Worm (Caenorhabditis elegans) whole organism, L4 larva: ENCODE measurements around the gene F58A4.6.

Experiments used
- F10B5.3 ChIP-seq: sonication (generic microtip); optimal IDR thresholded peaks from 2 replicates; lab custom pipeline; 2016; ENCODE audit warnings: mild to moderate bottlenecking, missing genetic modification characterization, missing compliant biosample characterization
- F26F4.8 ChIP-seq: fragments of 200-800 bp; sonication (Bioruptor generic); conservative IDR thresholded peaks from 2 replicates; pipeline ENCODE4 v1.3.6; 2022; ENCODE audit warnings: missing genetic modification characterization, missing compliant biosample characterization
- F37D6.2 ChIP-seq: sonication (generic microtip); optimal IDR thresholded peaks from 2 replicates; lab custom pipeline; 2016; ENCODE audit warnings: mild to moderate bottlenecking, missing genetic modification characterization, missing compliant biosample characterization
- F44E2.7 ChIP-seq: fragments of 200-800 bp; sonication (Bioruptor generic); IDR thresholded peaks from 2 replicates; pipeline ENCODE4 v2.1.2; 2022; ENCODE audit warnings: missing genetic modification characterization, missing compliant biosample characterization
- Y105C5A.15 ChIP-seq: fragments of 200-800 bp; sonication (Bioruptor generic); IDR thresholded peaks from 2 replicates; pipeline ENCODE4 v1.3.6; 2022; ENCODE audit warnings: missing genetic modification characterization, missing compliant biosample characterization
- Y5F2A.4 ChIP-seq: fragments of 200-800 bp; sonication (Bioruptor generic); optimal IDR thresholded peaks from 2 replicates; lab custom pipeline; 2018; ENCODE audit warnings: mild to moderate bottlenecking, missing genetic modification characterization, missing compliant biosample characterization
- Y75B8A.6 ChIP-seq: fragments of 200-800 bp; sonication (Bioruptor generic); IDR thresholded peaks from 2 replicates; pipeline ENCODE4 v1.3.6; 2022; ENCODE audit warnings: missing genetic modification reagents, missing genetic modification characterization, missing compliant biosample characterization
- aha-1 ChIP-seq: fragments of 150-350 bp; peaks from one replicate; lab custom pipeline; 2014; ENCODE audit warnings: missing biosample characterization, missing genetic modification characterization
- ceh-44 ChIP-seq: fragments of 200-800 bp; sonication (Bioruptor generic); IDR thresholded peaks from 2 replicates; pipeline ENCODE4 v1.3.6; 2022; ENCODE audit warnings: missing genetic modification reagents, missing genetic modification characterization, missing compliant biosample characterization
- ceh-82 ChIP-seq: sonication (generic microtip); optimal IDR thresholded peaks from 2 replicates; lab custom pipeline; 2017; ENCODE audit warnings: missing biosample characterization, missing genetic modification characterization
- ces-1 ChIP-seq: fragments of 150-350 bp; sonication (generic microtip); optimal IDR thresholded peaks from 4 replicates; lab custom pipeline; 2014; ENCODE audit warnings: missing biosample characterization, missing genetic modification reagents, missing genetic modification characterization
- cey-2 ChIP-seq: sonication (generic microtip); optimal IDR thresholded peaks from 3 replicates; lab custom pipeline; 2017; ENCODE audit warnings: missing genetic modification characterization, mild to moderate bottlenecking, missing compliant biosample characterization, antibody characterized with exemption, borderline replicate concordance; ENCODE audit not compliant: insufficient read depth
- ctbp-1 ChIP-seq: fragments of 200-800 bp; sonication (Bioruptor generic); IDR thresholded peaks from 2 replicates; pipeline ENCODE4 v1.3.6; 2022; ENCODE audit warnings: missing genetic modification reagents, missing genetic modification characterization, missing compliant biosample characterization
- daf-12 ChIP-seq: fragments of 150-350 bp; optimal IDR thresholded peaks from 2 replicates; lab custom pipeline; 2014; ENCODE audit warnings: missing biosample characterization, missing genetic modification reagents, missing genetic modification characterization
- daf-16 ChIP-seq, 3 experiments: sonication (generic microtip); optimal IDR thresholded peaks; 2 replicates each; lab custom pipeline; 2016 to 2017; ENCODE audit warnings: missing genetic modification characterization in 3 of 3, missing genetic modification reagents in 3 of 3, mild to moderate bottlenecking in 2 of 3, missing compliant biosample characterization in 2 of 3, missing biosample characterization in 1 of 3, moderate library complexity in 1 of 3
- dmd-6 ChIP-seq: fragments of 200-800 bp; sonication (Bioruptor generic); IDR thresholded peaks from 2 replicates; pipeline ENCODE4 v1.3.6; 2022; ENCODE audit warnings: missing genetic modification reagents, missing genetic modification characterization, missing compliant biosample characterization
- dmd-9 ChIP-seq: fragments of 200-800 bp; sonication (Bioruptor generic); IDR thresholded peaks from 2 replicates; pipeline ENCODE4 v1.3.6; 2022; ENCODE audit warnings: missing genetic modification reagents, missing genetic modification characterization, missing compliant biosample characterization
- dve-1 ChIP-seq: sonication (generic microtip); optimal IDR thresholded peaks from 2 replicates; lab custom pipeline; 2017; ENCODE audit warnings: antibody characterized with exemption, mild to moderate bottlenecking, missing genetic modification characterization, missing compliant biosample characterization; ENCODE audit not compliant: insufficient read depth
- egl-27 ChIP-seq: sonication (generic microtip); optimal IDR thresholded peaks from 3 replicates; lab custom pipeline; 2017; ENCODE audit warnings: missing biosample characterization, missing genetic modification reagents, missing genetic modification characterization
- egl-43 ChIP-seq: fragments of 200-800 bp; sonication (Bioruptor generic); IDR thresholded peaks from 2 replicates; pipeline ENCODE4 v1.3.6; 2022; ENCODE audit warnings: missing genetic modification reagents, missing genetic modification characterization, missing compliant biosample characterization
- hlh-11 ChIP-seq: fragments of 200-800 bp; sonication (Bioruptor generic); optimal IDR thresholded peaks from 2 replicates; lab custom pipeline; 2018; ENCODE audit warnings: mild to moderate bottlenecking, missing genetic modification characterization, missing compliant biosample characterization
- jun-1 ChIP-seq: fragments of 150-350 bp; optimal IDR thresholded peaks from 2 replicates; lab custom pipeline; 2014; ENCODE audit warnings: missing biosample characterization, missing genetic modification reagents, missing genetic modification characterization
- lin-15B ChIP-seq: fragments of 150-350 bp; sonication (generic microtip); optimal IDR thresholded peaks from 3 replicates; lab custom pipeline; 2014; ENCODE audit warnings: missing biosample characterization, missing genetic modification characterization
- lin-39 ChIP-seq: fragments of 150-350 bp; optimal IDR thresholded peaks from 2 replicates; lab custom pipeline; 2014; ENCODE audit warnings: missing biosample characterization, missing genetic modification reagents, missing genetic modification characterization
- lsy-2 ChIP-seq, 2 experiments: fragments of 150-350 bp in 1 of 2; sonication (generic microtip) in 1 of 2; optimal IDR thresholded peaks; 2 replicates each; lab custom pipeline; 2014 to 2017; ENCODE audit warnings: missing biosample characterization in 2 of 2, missing genetic modification characterization in 2 of 2
- madf-5 ChIP-seq, 2 experiments: fragments of 200-800 bp; sonication (Bioruptor generic); IDR thresholded peaks; 2 replicates each; pipeline ENCODE4 v1.3.6; 2022; ENCODE audit warnings: missing compliant biosample characterization in 2 of 2, missing genetic modification characterization in 2 of 2
- mdl-1 ChIP-seq, 2 experiments: fragments of 150-350 bp in 1 of 2; sonication (generic microtip) in 1 of 2; optimal IDR thresholded peaks; 2 replicates each; lab custom pipeline; 2014 to 2017; ENCODE audit warnings: missing biosample characterization in 2 of 2, missing genetic modification characterization in 2 of 2
- mdt-29 ChIP-seq: fragments of 200-800 bp; sonication (Bioruptor generic); IDR thresholded peaks from 2 replicates; pipeline ENCODE4 v1.3.6; 2022; ENCODE audit warnings: missing genetic modification reagents, missing genetic modification characterization, missing compliant biosample characterization
- mep-1 ChIP-seq: fragments of 150-350 bp; sonication (generic microtip); optimal IDR thresholded peaks from 3 replicates; lab custom pipeline; 2014; ENCODE audit warnings: missing biosample characterization, missing genetic modification characterization
- mes-2 ChIP-seq: sonication (generic microtip); optimal IDR thresholded peaks from 2 replicates; lab custom pipeline; 2016; ENCODE audit warnings: missing genotype, mild to moderate bottlenecking, missing genetic modification characterization, missing compliant biosample characterization; ENCODE audit not compliant: poor library complexity, severe bottlenecking
- mxl-3 ChIP-seq: fragments of 200-800 bp; sonication (Bioruptor generic); optimal IDR thresholded peaks from 2 replicates; lab custom pipeline; 2018; ENCODE audit warnings: mild to moderate bottlenecking, missing genetic modification characterization, missing compliant biosample characterization
- nhr-10 ChIP-seq: fragments of 150-350 bp; optimal IDR thresholded peaks from 2 replicates; lab custom pipeline; 2014; ENCODE audit warnings: missing biosample characterization, missing genetic modification characterization
- nhr-111 ChIP-seq: fragments of 200-800 bp; sonication (Bioruptor generic); optimal IDR thresholded peaks from 2 replicates; lab custom pipeline; 2018; ENCODE audit warnings: mild to moderate bottlenecking, missing genetic modification characterization, missing compliant biosample characterization
- nhr-237 ChIP-seq: sonication (generic microtip); optimal IDR thresholded peaks from 2 replicates; lab custom pipeline; 2017; ENCODE audit warnings: missing biosample characterization, missing genetic modification characterization
- nhr-28 ChIP-seq: fragments of 150-350 bp; optimal IDR thresholded peaks from 2 replicates; lab custom pipeline; 2014; ENCODE audit warnings: missing biosample characterization, missing genetic modification characterization
- nhr-41 ChIP-seq: fragments of 200-800 bp; sonication (Bioruptor generic); IDR thresholded peaks from 2 replicates; pipeline ENCODE4 v1.3.6; 2022; ENCODE audit warnings: missing genetic modification reagents, missing genetic modification characterization, missing compliant biosample characterization
- nhr-77 ChIP-seq: fragments of 150-350 bp; optimal IDR thresholded peaks from 2 replicates; lab custom pipeline; 2014; ENCODE audit warnings: missing biosample characterization, missing genetic modification characterization
- pha-4 ChIP-seq, 2 experiments: fragments of 150-350 bp in 1 of 2; fragments of 200-800 bp in 1 of 2; sonication (Bioruptor generic) in 1 of 2; IDR thresholded peaks in 1 of 2; optimal IDR thresholded peaks in 1 of 2; 2 replicates each; pipeline versions ENCODE4 v1.3.6 to Lab custom; 2014 to 2022; ENCODE audit warnings: missing genetic modification characterization in 2 of 2, missing genetic modification reagents in 2 of 2, missing biosample characterization in 1 of 2, missing compliant biosample characterization in 1 of 2
- rbr-2 ChIP-seq: sonication (generic microtip); optimal IDR thresholded peaks from 2 replicates; lab custom pipeline; 2016; ENCODE audit warnings: missing genotype, missing genetic modification characterization, missing compliant biosample characterization
- saeg-2 ChIP-seq: fragments of 200-800 bp; sonication (Bioruptor generic); IDR thresholded peaks from 2 replicates; pipeline ENCODE4 v1.3.6; 2022; ENCODE audit warnings: missing genetic modification reagents, missing genetic modification characterization, missing compliant biosample characterization
- spr-1 ChIP-seq: sonication (generic microtip); optimal IDR thresholded peaks from 2 replicates; lab custom pipeline; 2016; ENCODE audit warnings: mild to moderate bottlenecking, missing genetic modification characterization, missing compliant biosample characterization
- spr-3 ChIP-seq: fragments of 200-800 bp; sonication (Bioruptor generic); optimal IDR thresholded peaks from 2 replicates; lab custom pipeline; 2018; ENCODE audit warnings: mild to moderate bottlenecking, missing genetic modification characterization, missing compliant biosample characterization
- tra-1 ChIP-seq: fragments of 200-800 bp; sonication (Bioruptor generic); IDR thresholded peaks from 2 replicates; pipeline ENCODE4 v1.3.6; 2022; ENCODE audit warnings: missing genetic modification reagents, missing genetic modification characterization, missing compliant biosample characterization
- unc-62 ChIP-seq, 3 experiments: fragments of 150-350 bp in 1 of 3; sonication (generic microtip); optimal IDR thresholded peaks in 2 of 3; peaks in 1 of 3; 1 replicate in 1 of 3; 2 replicates in 2 of 3; lab custom pipeline; 2014 to 2017; ENCODE audit warnings: missing biosample characterization in 3 of 3, missing genetic modification characterization in 3 of 3, missing genetic modification reagents in 3 of 3, missing genotype in 1 of 3
- zfp-2 ChIP-seq: sonication (generic microtip); optimal IDR thresholded peaks from 2 replicates; lab custom pipeline; 2016; ENCODE audit warnings: mild to moderate bottlenecking, missing genetic modification characterization, missing compliant biosample characterization
- zfp-3 ChIP-seq: fragments of 200-800 bp; sonication (Bioruptor generic); conservative IDR thresholded peaks from 2 replicates; pipeline ENCODE4 v1.3.6; 2022; ENCODE audit warnings: missing genetic modification reagents, missing genetic modification characterization, missing compliant biosample characterization
- ztf-11 ChIP-seq: fragments of 150-350 bp; optimal IDR thresholded peaks from 2 replicates; lab custom pipeline; 2014; ENCODE audit warnings: missing biosample characterization, missing genetic modification characterization

F58A4.6 gene

ce11 chrIII:9619079-9619761 is 4.9 kb downstream of the F58A4.6 start, which contains the start of gene hlh-11 (continued):
- peak in 1 of 2 experiments; percentile 65; a peak in 1 of 4 replicates for TF ChIP-seq madf-5 (GFP tag; IDR thresholded peaks at IDR 0.05; lab: Robert Waterston, UW)
- peak in 1 of 2 experiments; percentile 81 for TF ChIP-seq daf-16 (GFP tag; optimal IDR thresholded peaks at IDR 0.05; lab: Kevin White, UChicago)
- TF ChIP-seq daf-16 (tag; optimal IDR thresholded peaks at IDR 0.05; lab: Kevin White, UChicago), result peak; percentile 66
- TF ChIP-seq mep-1 (tag; lab: Kevin White, UChicago), result peak; percentile 97
- TF ChIP-seq aha-1 (tag; lab: Kevin White, UChicago), result peak; percentile 93
- no peak for TF ChIP-seq F26F4.8 (GFP tag; lab: Robert Waterston, UW)
- no peak for TF ChIP-seq egl-27 (tag; lab: Kevin White, UChicago)
- TF ChIP-seq nhr-41, result peak; percentile 7; the same call in 1 of the 2 replicates
- TF ChIP-seq jun-1, result no peak
- no peak for TF ChIP-seq lin-39 (tag; lab: Kevin White, UChicago)
- peak; percentile 90 for TF ChIP-seq F37D6.2 (tag; lab: Kevin White, UChicago)
- TF ChIP-seq lin-15B (tag; lab: Kevin White, UChicago), result no peak
- TF ChIP-seq nhr-77, result peak; percentile 66
- TF ChIP-seq dmd-9, result no peak
- TF ChIP-seq ztf-11 (tag; lab: Kevin White, UChicago), result no peak
- TF ChIP-seq ceh-44 (GFP tag; lab: Robert Waterston, UW), result no peak
- peak; percentile 91 for TF ChIP-seq pha-4 (GFP tag; IDR thresholded peaks at IDR 0.05; lab: Robert Waterston, UW)
- peak; percentile 30 for TF ChIP-seq pha-4 (tag; optimal IDR thresholded peaks at IDR 0.05; lab: Kevin White, UChicago)
- TF ChIP-seq F10B5.3 (tag; lab: Kevin White, UChicago), result no peak
- TF ChIP-seq ceh-82 (tag; lab: Kevin White, UChicago), result no peak
- TF ChIP-seq ces-1 (GFP tag; lab: Kevin White, UChicago), result peak; percentile 58
- peak; percentile 97 for TF ChIP-seq mxl-3 (GFP tag; lab: Kevin White, UChicago)
- TF ChIP-seq egl-43 (GFP tag; lab: Robert Waterston, UW), result peak; percentile 62; the same call in 1 of the 2 replicates

- TF ChIP-seq spr-3 (GFP tag; lab: Kevin White, UChicago) (no peak), mdt-29 (GFP tag; lab: Robert Waterston, UW) (no peak), Y105C5A.15 (GFP tag; lab: Robert Waterston, UW) (no peak), mes-2 (tag; lab: Kevin White, UChicago) (peak; percentile 15), nhr-10 (tag; lab: Kevin White, UChicago) (no peak), nhr-237 (tag; lab: Kevin White, UChicago) (no peak), dve-1 (tag; lab: Kevin White, UChicago) (peak; percentile 16), spr-1 (tag; lab: Kevin White, UChicago) (no peak), F44E2.7 (GFP tag; lab: Robert Waterston, UW) (no peak), tra-1 (GFP tag; lab: Robert Waterston, UW) (no peak), cey-2 (tag; lab: Kevin White, UChicago) (no peak), zfp-3 (GFP tag; lab: Robert Waterston, UW) (no peak), nhr-28 (tag; lab: Kevin White, UChicago) (peak; percentile 6), ctbp-1 (0 out of 2 replicates have a peak, but pooled peaks have one; percentile 20), rbr-2 (tag; lab: Kevin White, UChicago) (no peak), lin-39 (tag; lab: Kevin White, UChicago) (no peak), dmd-6 (peak; percentile 26), hlh-11 (tag; lab: Kevin White, UChicago) (no peak), zfp-2 (tag; lab: Kevin White, UChicago) (no peak), saeg-2 (GFP tag; lab: Robert Waterston, UW) (no peak), Y5F2A.4 (GFP tag; lab: Kevin White, UChicago) (no peak), nhr-111 (GFP tag; lab: Kevin White, UChicago) (no peak), lin-15B (tag; lab: Kevin White, UChicago) (no peak), unc-62 (GFP tag; optimal IDR thresholded peaks at IDR 0.05 in 1 of 2; lab: Kevin White, UChicago) (no peak), unc-62 (tag; optimal IDR thresholded peaks at IDR 0.05; lab: Kevin White, UChicago) (no peak), Y75B8A.6 (GFP tag; lab: Robert Waterston, UW) (no peak), mdl-1 (tag; optimal IDR thresholded peaks at IDR 0.05; lab: Kevin White, UChicago) (peak in 1 of 2 experiments; percentile 10), lsy-2 (tag; optimal IDR thresholded peaks at IDR 0.05; lab: Kevin White, UChicago) (peak in 1 of 2 experiments; percentile 30), daf-12 (tag; lab: Kevin White, UChicago) (no peak), F10B5.3 (tag; lab: Kevin White, UChicago) (no peak)
These were observed 5.9 kb downstream of the F58A4.6 start for ce11 chrIII:9620148-9620547.
